Fruit fly (Drosophila melanogaster): Measurements from ENCODE around the gene CG14535.

- TF ChIP-seq usp (GFP tag; optimal IDR thresholded peaks at IDR 0.05) (no peak), pan (optimal IDR thresholded peaks at IDR 0.05) (no peak), psq (optimal IDR thresholded peaks at IDR 0.05) (no peak), Dll (optimal IDR thresholded peaks at IDR 0.05) (no peak), CG8478 (optimal IDR thresholded peaks at IDR 0.05) (no peak)
Observed at dm6 chr2L:7808886-7809698, 46.2 kb downstream of the CG14535 start.
